Fruit fly (Drosophila melanogaster) whole organism, prepupa: ENCODE results near the gene CG17191.

Experiments used
- CG10631 ChIP-seq: fragments of 200-800 bp; sonication (Bioruptor generic); optimal IDR thresholded peaks from 2 replicates; lab custom pipeline; 2016; ENCODE audit warnings: missing biosample characterization, missing genetic modification characterization
- CG1621 ChIP-seq: fragments of 200-800 bp; sonication (Bioruptor generic); optimal IDR thresholded peaks from 3 replicates; lab custom pipeline; 2018; ENCODE audit warnings: missing biosample characterization, mild to moderate bottlenecking, missing genetic modification characterization
- CG6808 ChIP-seq: fragments of 200-800 bp; sonication (Bioruptor generic); optimal IDR thresholded peaks from 3 replicates; lab custom pipeline; 2017; ENCODE audit warnings: missing biosample characterization, missing genetic modification characterization, mild to moderate bottlenecking, moderate library complexity, missing genetic modification reagents
- OdsH ChIP-seq: fragments of 200-800 bp; sonication (Bioruptor generic); optimal IDR thresholded peaks from 3 replicates; lab custom pipeline; 2016; ENCODE audit warnings: missing biosample characterization, missing genetic modification characterization
- spab ChIP-seq: fragments of 200-800 bp; sonication (Bioruptor generic); optimal IDR thresholded peaks from 2 replicates; lab custom pipeline; 2017; ENCODE audit warnings: missing biosample characterization, mild to moderate bottlenecking, missing genetic modification characterization, missing genetic modification reagents
- ss ChIP-seq, 2 experiments: fragments of 200-800 bp; sonication (Bioruptor generic); optimal IDR thresholded peaks; 2 replicates in 1 of 2; 3 replicates in 1 of 2; lab custom pipeline; 2017 to 2018; ENCODE audit warnings: mild to moderate bottlenecking in 2 of 2, missing biosample characterization in 2 of 2, missing genetic modification characterization in 2 of 2, moderate library complexity in 1 of 2

DNA sequence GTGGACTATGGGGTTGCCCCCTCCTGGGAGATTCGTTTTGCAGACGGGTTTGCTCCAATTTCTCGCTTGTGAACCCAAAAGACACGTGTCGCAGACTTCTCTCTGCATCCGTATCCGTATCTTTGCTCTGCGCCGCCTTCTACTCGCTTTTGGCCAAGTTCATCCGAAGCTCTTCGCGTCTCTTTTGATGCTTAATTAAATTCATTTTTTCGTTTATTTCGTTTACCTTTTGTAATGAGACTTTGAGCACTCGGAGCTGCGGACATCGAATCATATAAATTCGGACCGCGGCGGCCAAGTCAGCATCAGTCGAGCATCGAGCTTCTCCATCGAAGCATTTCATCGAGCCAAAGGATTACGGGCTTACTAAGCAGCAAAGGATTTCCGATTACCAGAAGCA lies 25.0 kb downstream of the CG17191 start, which contains the start of gene TwdlC:
- no peak for TF ChIP-seq CG10631 (GFP tag; lab: Kevin White, UChicago)
- TF ChIP-seq spab (GFP tag; lab: Kevin White, UChicago): no peak
- no peak for TF ChIP-seq ss (GFP tag; optimal IDR thresholded peaks at IDR 0.05; lab: Kevin White, UChicago)
- TF ChIP-seq CG1621: no peak
- TF ChIP-seq CG6808 (GFP tag; lab: Kevin White, UChicago): no peak
- TF ChIP-seq OdsH: no peak
